Fruit fly (Drosophila melanogaster) whole organism, prepupa: ENCODE measurements around the gene RhoGAP19D.

Experiments used
- CG10631 ChIP-seq: fragments of 200-800 bp; sonication (Bioruptor generic); optimal IDR thresholded peaks from 2 replicates; lab custom pipeline; 2016; ENCODE audit warnings: missing biosample characterization, missing genetic modification characterization
- CG10669 ChIP-seq: fragments of 200-800 bp; sonication (Bioruptor generic); optimal IDR thresholded peaks from 3 replicates; lab custom pipeline; 2018; ENCODE audit warnings: missing biosample characterization, mild to moderate bottlenecking, missing genetic modification characterization, moderate library complexity
- CG11294 ChIP-seq: fragments of 200-800 bp; sonication (Bioruptor generic); IDR thresholded peaks from 2 replicates; pipeline ENCODE4 v1.3.6; 2022; ENCODE audit warnings: missing biosample characterization, missing genetic modification characterization
- CG11762 ChIP-seq: fragments of 200-800 bp; sonication (Bioruptor generic); optimal IDR thresholded peaks from 3 replicates; lab custom pipeline; 2016; ENCODE audit warnings: missing biosample characterization, missing genetic modification characterization; ENCODE audit not compliant: insufficient read depth
- CG11902 ChIP-seq: fragments of 200-800 bp; sonication (Bioruptor generic); optimal IDR thresholded peaks from 3 replicates; lab custom pipeline; 2016; ENCODE audit warnings: missing biosample characterization, missing genetic modification characterization
- CG15336 ChIP-seq: fragments of 200-800 bp; sonication (Bioruptor generic); IDR thresholded peaks from 2 replicates; pipeline ENCODE4 v1.3.6; 2022; ENCODE audit warnings: missing biosample characterization, missing genetic modification characterization
- CG1621 ChIP-seq: fragments of 200-800 bp; sonication (Bioruptor generic); optimal IDR thresholded peaks from 3 replicates; lab custom pipeline; 2018; ENCODE audit warnings: missing biosample characterization, mild to moderate bottlenecking, missing genetic modification characterization
- CG16779 ChIP-seq: fragments of 200-800 bp; sonication (Bioruptor generic); optimal IDR thresholded peaks from 3 replicates; lab custom pipeline; 2017; ENCODE audit warnings: missing biosample characterization, mild to moderate bottlenecking, missing genetic modification characterization
- CG3032 ChIP-seq: fragments of 200-800 bp; optimal IDR thresholded peaks from 2 replicates; lab custom pipeline; 2019; ENCODE audit warnings: missing biosample characterization, mild to moderate bottlenecking, missing genetic modification characterization, moderate library complexity
- CG31627 ChIP-seq: fragments of 200-800 bp; sonication (Bioruptor generic); optimal IDR thresholded peaks from 3 replicates; lab custom pipeline; 2016; ENCODE audit warnings: missing biosample characterization, missing genetic modification characterization
- CG32006 ChIP-seq: fragments of 200-800 bp; sonication (Bioruptor generic); optimal IDR thresholded peaks from 3 replicates; lab custom pipeline; 2017; ENCODE audit warnings: missing biosample characterization, mild to moderate bottlenecking, missing genetic modification characterization
- CG34406 ChIP-seq: fragments of 200-800 bp; sonication (Bioruptor generic); optimal IDR thresholded peaks from 3 replicates; lab custom pipeline; 2016; ENCODE audit warnings: missing biosample characterization, missing genetic modification characterization
- CG3919 ChIP-seq: fragments of 200-800 bp; sonication (Bioruptor generic); optimal IDR thresholded peaks from 3 replicates; lab custom pipeline; 2016; ENCODE audit warnings: missing biosample characterization, missing genetic modification characterization
- CG6163 ChIP-seq: fragments of 200-800 bp; sonication (Bioruptor generic); IDR thresholded peaks from 3 replicates; pipeline ENCODE4 v1.3.6; 2022; ENCODE audit warnings: missing biosample characterization, missing genetic modification characterization
- CG6792 ChIP-seq: fragments of 200-800 bp; sonication (Bioruptor generic); optimal IDR thresholded peaks from 3 replicates; lab custom pipeline; 2016; ENCODE audit warnings: missing biosample characterization, missing genetic modification characterization
- CG6808 ChIP-seq: fragments of 200-800 bp; sonication (Bioruptor generic); optimal IDR thresholded peaks from 3 replicates; lab custom pipeline; 2017; ENCODE audit warnings: missing biosample characterization, missing genetic modification characterization, mild to moderate bottlenecking, moderate library complexity, missing genetic modification reagents
- CG6854 ChIP-seq: fragments of 200-800 bp; sonication (Bioruptor generic); optimal IDR thresholded peaks from 2 replicates; lab custom pipeline; 2017; ENCODE audit warnings: missing biosample characterization, mild to moderate bottlenecking, missing genetic modification characterization
- CG7368 ChIP-seq: fragments of 200-800 bp; sonication (Bioruptor generic); optimal IDR thresholded peaks from 3 replicates; lab custom pipeline; 2016; ENCODE audit warnings: missing biosample characterization, missing genetic modification characterization
- CG8119 ChIP-seq: fragments of 200-800 bp; sonication (Bioruptor generic); IDR thresholded peaks from 3 replicates; pipeline ENCODE4 v1.3.6; 2022; ENCODE audit warnings: missing biosample characterization, missing genetic modification characterization
- CG8319 ChIP-seq: fragments of 200-800 bp; sonication (Bioruptor generic); optimal IDR thresholded peaks from 3 replicates; lab custom pipeline; 2016; ENCODE audit warnings: missing biosample characterization, missing genetic modification characterization
- CG9139 ChIP-seq: fragments of 200-800 bp; sonication (Bioruptor generic); optimal IDR thresholded peaks from 3 replicates; lab custom pipeline; 2017; ENCODE audit warnings: missing biosample characterization, mild to moderate bottlenecking, missing genetic modification characterization
- Eip75B ChIP-seq: fragments of 200-800 bp; sonication (Bioruptor generic); optimal IDR thresholded peaks from 3 replicates; lab custom pipeline; 2016; ENCODE audit warnings: missing biosample characterization, missing genetic modification characterization
- Eip78C ChIP-seq: fragments of 200-800 bp; sonication (Bioruptor generic); peaks from one replicate; lab custom pipeline; 2016; ENCODE audit warnings: missing biosample characterization, missing genetic modification characterization
- Eip93F ChIP-seq: fragments of 200-800 bp; sonication (Bioruptor generic); optimal IDR thresholded peaks from 2 replicates; lab custom pipeline; 2016; ENCODE audit warnings: missing biosample characterization, mild to moderate bottlenecking, missing genetic modification characterization
- Ets21C ChIP-seq: fragments of 200-800 bp; sonication (Bioruptor generic); optimal IDR thresholded peaks from 3 replicates; lab custom pipeline; 2016; ENCODE audit warnings: missing biosample characterization, missing genetic modification characterization
- Ets96B ChIP-seq: fragments of 200-800 bp; optimal IDR thresholded peaks from 2 replicates; lab custom pipeline; 2019; ENCODE audit warnings: missing biosample characterization, mild to moderate bottlenecking, missing genetic modification characterization, moderate library complexity
- Hr38 ChIP-seq: sonication (Bioruptor generic); optimal IDR thresholded peaks from 2 replicates; lab custom pipeline; 2016; ENCODE audit warnings: missing biosample characterization, missing genetic modification characterization
- Hr39 ChIP-seq: fragments of 200-800 bp; sonication (Bioruptor generic); optimal IDR thresholded peaks from 2 replicates; lab custom pipeline; 2016; ENCODE audit warnings: missing biosample characterization, missing genetic modification characterization
- Lpt ChIP-seq: fragments of 200-800 bp; sonication (Bioruptor generic); optimal IDR thresholded peaks from 3 replicates; lab custom pipeline; 2016; ENCODE audit warnings: missing biosample characterization, missing genetic modification characterization
- Met ChIP-seq: fragments of 200-800 bp; sonication (Bioruptor generic); optimal IDR thresholded peaks from 3 replicates; lab custom pipeline; 2016; ENCODE audit warnings: missing biosample characterization, missing genetic modification characterization
- OdsH ChIP-seq: fragments of 200-800 bp; sonication (Bioruptor generic); optimal IDR thresholded peaks from 3 replicates; lab custom pipeline; 2016; ENCODE audit warnings: missing biosample characterization, missing genetic modification characterization
- Smox ChIP-seq: fragments of 200-800 bp; sonication (Bioruptor generic); optimal IDR thresholded peaks from 3 replicates; lab custom pipeline; 2016; ENCODE audit warnings: missing biosample characterization, missing genetic modification characterization
- Sox102F ChIP-seq: fragments of 200-800 bp; sonication (Bioruptor generic); optimal IDR thresholded peaks from 2 replicates; lab custom pipeline; 2016; ENCODE audit warnings: missing biosample characterization, mild to moderate bottlenecking, missing genetic modification characterization
- achi ChIP-seq: fragments of 200-800 bp; sonication (Bioruptor generic); optimal IDR thresholded peaks from 3 replicates; lab custom pipeline; 2016; ENCODE audit warnings: missing biosample characterization, missing genetic modification characterization
- acj6 ChIP-seq: fragments of 200-800 bp; sonication (Bioruptor generic); optimal IDR thresholded peaks from 3 replicates; lab custom pipeline; 2016; ENCODE audit warnings: missing biosample characterization, missing genetic modification characterization
- cyc ChIP-seq: fragments of 200-800 bp; sonication (Bioruptor generic); optimal IDR thresholded peaks from 3 replicates; lab custom pipeline; 2016; ENCODE audit warnings: missing biosample characterization, missing genetic modification characterization
- eg ChIP-seq: fragments of 200-800 bp; sonication (Bioruptor generic); IDR thresholded peaks from 3 replicates; pipeline ENCODE4 v1.3.6; 2022; ENCODE audit warnings: missing biosample characterization, missing genetic modification characterization
- esn ChIP-seq: fragments of 200-800 bp; sonication (Bioruptor generic); optimal IDR thresholded peaks from 2 replicates; lab custom pipeline; 2016; ENCODE audit warnings: missing biosample characterization, mild to moderate bottlenecking, missing genetic modification characterization, moderate library complexity
- fkh ChIP-seq: fragments of 200-800 bp; sonication (Bioruptor generic); optimal IDR thresholded peaks from 3 replicates; lab custom pipeline; 2017; ENCODE audit warnings: missing biosample characterization, mild to moderate bottlenecking, missing genetic modification characterization, moderate library complexity
- net ChIP-seq: fragments of 200-800 bp; sonication (Bioruptor generic); optimal IDR thresholded peaks from 3 replicates; lab custom pipeline; 2016; ENCODE audit warnings: missing biosample characterization, missing genetic modification characterization
- salr ChIP-seq, 2 experiments: fragments of 200-800 bp; sonication (Bioruptor generic); optimal IDR thresholded peaks; 3 replicates each; lab custom pipeline; 2016 to 2018; ENCODE audit warnings: missing biosample characterization in 2 of 2, missing genetic modification characterization in 2 of 2, mild to moderate bottlenecking in 1 of 2
- spab ChIP-seq: fragments of 200-800 bp; sonication (Bioruptor generic); optimal IDR thresholded peaks from 2 replicates; lab custom pipeline; 2017; ENCODE audit warnings: missing biosample characterization, mild to moderate bottlenecking, missing genetic modification characterization, missing genetic modification reagents
- ss ChIP-seq, 2 experiments: fragments of 200-800 bp; sonication (Bioruptor generic); optimal IDR thresholded peaks; 2 replicates in 1 of 2; 3 replicates in 1 of 2; lab custom pipeline; 2017 to 2018; ENCODE audit warnings: mild to moderate bottlenecking in 2 of 2, missing biosample characterization in 2 of 2, missing genetic modification characterization in 2 of 2, moderate library complexity in 1 of 2
- svp ChIP-seq: fragments of 200-800 bp; sonication (Bioruptor generic); peaks from one replicate; lab custom pipeline; 2016; ENCODE audit warnings: missing biosample characterization, missing genetic modification characterization
- vri ChIP-seq: fragments of 200-800 bp; sonication (Bioruptor generic); optimal IDR thresholded peaks from 3 replicates; lab custom pipeline; 2016; ENCODE audit warnings: missing biosample characterization, mild to moderate bottlenecking, missing genetic modification characterization

Gene RhoGAP19D

dm6 chrX:20502776-20503503, 7.6 kb downstream of the RhoGAP19D start (continued):
- TF ChIP-seq Ets96B (tag; lab: Kevin White, UChicago) (peak; percentile 62), Hr39 (peak; percentile 48), achi (GFP tag; lab: Kevin White, UChicago) (peak; percentile 41), OdsH (GFP tag; lab: Kevin White, UChicago) (peak; percentile 31), CG6854 (no peak), CG3919 (no peak), CG7368 (no peak), CG9139 (GFP tag; lab: Kevin White, UChicago) (peak; percentile 20), Ets21C (GFP tag; lab: Kevin White, UChicago) (peak; percentile 21), acj6 (peak; percentile 27), CG10631 (GFP tag; lab: Kevin White, UChicago) (peak; percentile 50), net (peak; percentile 2), Lpt (GFP tag; lab: Kevin White, UChicago) (no peak), eg (GFP tag; lab: Robert Waterston, UW) (no peak), vri (GFP tag; lab: Kevin White, UChicago) (no peak), CG15336 (GFP tag; lab: Robert Waterston, UW) (peak; percentile 25; the same call in 1 of the 2 replicates), spab (GFP tag; lab: Kevin White, UChicago) (peak; percentile 39), CG31627 (GFP tag; lab: Kevin White, UChicago) (peak; percentile 43), ss (GFP tag; optimal IDR thresholded peaks at IDR 0.05; lab: Kevin White, UChicago) (peak; percentile 10 to 19)

- TF ChIP-seq CG3919 (no peak), CG8119 (GFP tag; lab: Robert Waterston, UW) (no peak), Eip93F (GFP tag; lab: Kevin White, UChicago) (no peak)
Measured at dm6 chrX:20502252-20502651, 8.2 kb downstream of the RhoGAP19D start.

- TF ChIP-seq Ets21C (GFP tag; lab: Kevin White, UChicago) (no peak), acj6 (peak; percentile 19), Ets96B (tag; lab: Kevin White, UChicago) (no peak), Eip78C (peak; percentile 55), OdsH (GFP tag; lab: Kevin White, UChicago) (peak; percentile 23), ss (GFP tag; optimal IDR thresholded peaks at IDR 0.05; lab: Kevin White, UChicago) (no peak), Lpt (GFP tag; lab: Kevin White, UChicago) (no peak), Smox (GFP tag; lab: Kevin White, UChicago) (no peak), CG3032 (tag; lab: Kevin White, UChicago) (peak; percentile 6), CG16779 (tag; lab: Kevin White, UChicago) (no peak), CG11294 (GFP tag; lab: Robert Waterston, UW) (no peak), CG11762 (peak; percentile 10), svp (GFP tag; lab: Kevin White, UChicago) (no peak), CG34406 (GFP tag; lab: Kevin White, UChicago) (no peak), Met (GFP tag; lab: Kevin White, UChicago) (no peak), salr (GFP tag; optimal IDR thresholded peaks at IDR 0.05; lab: Kevin White, UChicago) (no peak), CG6792 (GFP tag; lab: Kevin White, UChicago) (no peak), CG11902 (GFP tag; lab: Kevin White, UChicago) (no peak), eg (GFP tag; lab: Robert Waterston, UW) (no peak), esn (GFP tag; lab: Kevin White, UChicago) (no peak), Hr38 (GFP tag; lab: Kevin White, UChicago) (no peak), net (no peak), Hr39 (no peak), fkh (no peak), spab (GFP tag; lab: Kevin White, UChicago) (no peak), CG8319 (GFP tag; lab: Kevin White, UChicago) (no peak), Sox102F (no peak), cyc (GFP tag; lab: Kevin White, UChicago) (no peak), CG6808 (peak; percentile 7), CG1621 (tag; lab: Kevin White, UChicago) (no peak), CG9139 (GFP tag; lab: Kevin White, UChicago) (no peak), CG10631 (GFP tag; lab: Kevin White, UChicago) (peak; percentile 12), achi (GFP tag; lab: Kevin White, UChicago) (no peak), CG6163 (GFP tag; lab: Robert Waterston, UW) (no peak), CG10669 (GFP tag; lab: Kevin White, UChicago) (peak; percentile 7), vri (GFP tag; lab: Kevin White, UChicago) (no peak), CG32006 (peak; percentile 15), Eip75B (no peak)
Measured at dm6 chrX:20501640-20502039, 8.9 kb downstream of the RhoGAP19D start.
